Fruit fly (Drosophila melanogaster) whole organism, embryonic: ENCODE measurements around the gene CG10068.

Source experiments
- Ada2b ChIP-seq: fragments of 200-800 bp; sonication (Bioruptor generic); IDR thresholded peaks from 2 replicates; pipeline ENCODE4 v1.3.6; 2022; ENCODE audit warnings: missing biosample characterization, missing genetic modification characterization
- BtbVII ChIP-seq: fragments of 200-800 bp; sonication (Bioruptor generic); optimal IDR thresholded peaks from 3 replicates; lab custom pipeline; 2017; ENCODE audit warnings: missing biosample characterization, mild to moderate bottlenecking, missing genetic modification characterization
- CG10274 ChIP-seq: fragments of 200-800 bp; sonication (Bioruptor generic); optimal IDR thresholded peaks from 3 replicates; lab custom pipeline; 2017; ENCODE audit warnings: missing biosample characterization, mild to moderate bottlenecking, missing genetic modification characterization
- CG10979 ChIP-seq: fragments of 200-800 bp; sonication (Bioruptor generic); optimal IDR thresholded peaks from 2 replicates; lab custom pipeline; 2018; ENCODE audit warnings: missing biosample characterization, mild to moderate bottlenecking, missing genetic modification characterization, moderate library complexity
- CG11247 ChIP-seq: fragments of 200-800 bp; sonication (Bioruptor generic); IDR thresholded peaks from 2 replicates; pipeline ENCODE4 v1.3.6; 2022; ENCODE audit warnings: missing biosample characterization, missing genetic modification characterization
- CG12219 ChIP-seq: fragments of 200-800 bp; sonication (Bioruptor generic); optimal IDR thresholded peaks from 3 replicates; lab custom pipeline; 2018; ENCODE audit warnings: missing biosample characterization, mild to moderate bottlenecking, missing genetic modification characterization
- CG17568 ChIP-seq: fragments of 200-800 bp; sonication (Bioruptor generic); optimal IDR thresholded peaks from 2 replicates; lab custom pipeline; 2018; ENCODE audit warnings: missing biosample characterization, mild to moderate bottlenecking, missing genetic modification characterization, moderate library complexity
- CG18764 ChIP-seq: fragments of 200-800 bp; sonication (Bioruptor generic); optimal IDR thresholded peaks from 3 replicates; lab custom pipeline; 2016; ENCODE audit warnings: missing biosample characterization, missing genetic modification characterization
- CG2120 ChIP-seq: fragments of 200-800 bp; sonication (Bioruptor generic); optimal IDR thresholded peaks from 3 replicates; lab custom pipeline; 2016; ENCODE audit warnings: missing biosample characterization, missing genetic modification characterization
- CG2875 ChIP-seq: fragments of 200-800 bp; sonication (Bioruptor generic); optimal IDR thresholded peaks from 2 replicates; lab custom pipeline; 2017; ENCODE audit warnings: missing biosample characterization, mild to moderate bottlenecking, missing genetic modification characterization, missing genetic modification reagents
- CG3163 ChIP-seq: fragments of 200-800 bp; sonication (Bioruptor generic); optimal IDR thresholded peaks from 3 replicates; lab custom pipeline; 2016; ENCODE audit warnings: missing biosample characterization, missing genetic modification characterization
- CG4404 ChIP-seq: fragments of 200-800 bp; sonication (Bioruptor generic); IDR thresholded peaks from 2 replicates; pipeline ENCODE4 v1.3.6; 2022; ENCODE audit warnings: missing biosample characterization, missing genetic modification characterization
- CG4617 ChIP-seq: fragments of 200-800 bp; sonication (Bioruptor generic); optimal IDR thresholded peaks from 3 replicates; lab custom pipeline; 2016; ENCODE audit warnings: missing biosample characterization, missing genetic modification characterization, borderline replicate concordance
- CG4707 ChIP-seq: fragments of 200-800 bp; sonication (Bioruptor generic); optimal IDR thresholded peaks from 2 replicates; lab custom pipeline; 2018; ENCODE audit warnings: missing biosample characterization, mild to moderate bottlenecking, missing genetic modification characterization, moderate library complexity
- CG6654 ChIP-seq: fragments of 200-800 bp; sonication (Bioruptor generic); optimal IDR thresholded peaks from 2 replicates; lab custom pipeline; 2017; ENCODE audit warnings: missing biosample characterization, mild to moderate bottlenecking, missing genetic modification characterization
- CG6683 ChIP-seq: fragments of 200-800 bp; sonication (Bioruptor generic); optimal IDR thresholded peaks from 2 replicates; lab custom pipeline; 2017; ENCODE audit warnings: missing biosample characterization, mild to moderate bottlenecking, missing genetic modification characterization, missing genetic modification reagents
- CG6765 ChIP-seq: fragments of 200-800 bp; sonication (Bioruptor generic); optimal IDR thresholded peaks from 3 replicates; lab custom pipeline; 2017; ENCODE audit warnings: missing biosample characterization, mild to moderate bottlenecking, missing genetic modification characterization
- CG7556 ChIP-seq: fragments of 200-800 bp; sonication (Bioruptor generic); optimal IDR thresholded peaks from 2 replicates; lab custom pipeline; 2017; ENCODE audit warnings: missing biosample characterization, mild to moderate bottlenecking, missing genetic modification characterization
- CG8388 ChIP-seq: fragments of 200-800 bp; sonication (Bioruptor generic); optimal IDR thresholded peaks from 2 replicates; lab custom pipeline; 2019; ENCODE audit warnings: missing biosample characterization, mild to moderate bottlenecking, missing genetic modification characterization, moderate library complexity
- CG8765 ChIP-seq: fragments of 200-800 bp; sonication (Bioruptor generic); IDR thresholded peaks from 2 replicates; pipeline ENCODE4 v1.3.6; 2022; ENCODE audit warnings: missing biosample characterization, missing genetic modification characterization
- CG9437 ChIP-seq: fragments of 200-800 bp; sonication (Bioruptor generic); optimal IDR thresholded peaks from 2 replicates; lab custom pipeline; 2018; ENCODE audit warnings: missing biosample characterization, mild to moderate bottlenecking, missing genetic modification characterization
- Drgx ChIP-seq: fragments of 200-800 bp; sonication (Bioruptor generic); IDR thresholded peaks from 2 replicates; pipeline ENCODE4 v1.3.6; 2022; ENCODE audit warnings: missing biosample characterization, missing genetic modification characterization
- H15 ChIP-seq: fragments of 200-800 bp; sonication (Bioruptor generic); IDR thresholded peaks from 3 replicates; pipeline ENCODE4 v1.3.6; 2022; ENCODE audit warnings: missing biosample characterization, missing genetic modification characterization
- Hmr ChIP-seq: fragments of 200-800 bp; sonication (Bioruptor generic); optimal IDR thresholded peaks from 3 replicates; lab custom pipeline; 2017; ENCODE audit warnings: mild to moderate bottlenecking, missing biosample characterization, missing genetic modification reagents, missing genetic modification characterization
- Hr51 ChIP-seq, 2 experiments: fragments of 200-800 bp; sonication (Bioruptor generic); optimal IDR thresholded peaks; 2 replicates in 1 of 2; 3 replicates in 1 of 2; lab custom pipeline; 2016 to 2018; ENCODE audit warnings: missing biosample characterization in 2 of 2, missing genetic modification characterization in 2 of 2, mild to moderate bottlenecking in 1 of 2, moderate library complexity in 1 of 2
- Jarid2 ChIP-seq: fragments of 200-800 bp; sonication (Bioruptor generic); optimal IDR thresholded peaks from 3 replicates; lab custom pipeline; 2017; ENCODE audit warnings: mild to moderate bottlenecking, missing biosample characterization, missing genetic modification reagents, missing genetic modification characterization
- Kr ChIP-seq: fragments of 200-800 bp; sonication (Bioruptor generic); optimal IDR thresholded peaks from 2 replicates; lab custom pipeline; 2017; ENCODE audit warnings: missing biosample characterization, mild to moderate bottlenecking, missing genetic modification characterization
- Lpt ChIP-seq: fragments of >200 bp; optimal IDR thresholded peaks from 2 replicates; lab custom pipeline; 2018; ENCODE audit warnings: missing biosample characterization, missing genetic modification characterization
- MESR4 ChIP-seq: fragments of 200-800 bp; sonication (Bioruptor generic); optimal IDR thresholded peaks from 2 replicates; lab custom pipeline; 2018; ENCODE audit warnings: missing biosample characterization, mild to moderate bottlenecking, missing genetic modification characterization, moderate library complexity
- MTF-1 ChIP-seq: fragments of 200-800 bp; sonication (Bioruptor generic); optimal IDR thresholded peaks from 2 replicates; lab custom pipeline; 2018; ENCODE audit warnings: missing biosample characterization, mild to moderate bottlenecking, missing genetic modification characterization, borderline replicate concordance
- Mrtf ChIP-seq: fragments of 200-800 bp; sonication (Bioruptor generic); IDR thresholded peaks from 3 replicates; pipeline ENCODE4 v1.3.6; 2022; ENCODE audit warnings: missing biosample characterization, missing genetic modification characterization
- Side ChIP-seq: fragments of 200-800 bp; sonication (Bioruptor generic); optimal IDR thresholded peaks from 2 replicates; lab custom pipeline; 2016; ENCODE audit warnings: missing biosample characterization, missing genetic modification characterization
- al ChIP-seq: fragments of 200-800 bp; sonication (Bioruptor generic); IDR thresholded peaks from 2 replicates; pipeline ENCODE4 v1.3.6; 2022; ENCODE audit warnings: missing biosample characterization, missing genetic modification characterization
- ase ChIP-seq: fragments of 200-800 bp; sonication (Bioruptor generic); IDR thresholded peaks from 3 replicates; pipeline ENCODE4 v1.3.6; 2022; ENCODE audit warnings: missing biosample characterization, missing genetic modification characterization
- bbx ChIP-seq: fragments of 200-800 bp; sonication (Bioruptor generic); IDR thresholded peaks from 2 replicates; pipeline ENCODE4 v1.3.6; 2022; ENCODE audit warnings: missing biosample characterization, missing genetic modification characterization; ENCODE audit not compliant: partially characterized antibody
- bowl ChIP-seq: fragments of 200-800 bp; sonication (Bioruptor generic); IDR thresholded peaks from 2 replicates; pipeline ENCODE4 v1.3.6; 2022; ENCODE audit warnings: missing biosample characterization, missing genetic modification characterization
- cato ChIP-seq: fragments of 200-800 bp; sonication (Bioruptor generic); optimal IDR thresholded peaks from 2 replicates; lab custom pipeline; 2016; ENCODE audit warnings: missing biosample characterization, missing genetic modification characterization, borderline replicate concordance
- dmrt11E ChIP-seq: fragments of 200-800 bp; sonication (Bioruptor generic); optimal IDR thresholded peaks from 3 replicates; lab custom pipeline; 2018; ENCODE audit warnings: missing biosample characterization, mild to moderate bottlenecking, missing genetic modification characterization, moderate library complexity
- gt ChIP-seq: fragments of 200-800 bp; sonication (Bioruptor generic); IDR thresholded peaks from 2 replicates; pipeline ENCODE4 v1.3.6; 2022; ENCODE audit warnings: missing biosample characterization, missing genetic modification characterization
- knrl ChIP-seq: fragments of 200-800 bp; sonication (Bioruptor generic); IDR thresholded peaks from 3 replicates; pipeline ENCODE4 v1.3.6; 2022; ENCODE audit warnings: missing biosample characterization, missing genetic modification characterization; ENCODE audit not compliant: partially characterized antibody
- lilli ChIP-seq: fragments of 200-800 bp; sonication (Bioruptor generic); optimal IDR thresholded peaks from 3 replicates; lab custom pipeline; 2016; ENCODE audit warnings: missing biosample characterization, missing genetic modification characterization
- pros ChIP-seq: fragments of 200-800 bp; sonication (Bioruptor generic); optimal IDR thresholded peaks from 3 replicates; lab custom pipeline; 2019; ENCODE audit warnings: missing biosample characterization, mild to moderate bottlenecking, missing genetic modification characterization, moderate library complexity
- seq ChIP-seq: fragments of 200-800 bp; sonication (Bioruptor generic); IDR thresholded peaks from 2 replicates; pipeline ENCODE4 v1.3.6; 2022; ENCODE audit warnings: missing biosample characterization, missing genetic modification characterization
- slou ChIP-seq: fragments of 200-800 bp; sonication (Bioruptor generic); optimal IDR thresholded peaks from 3 replicates; lab custom pipeline; 2016; ENCODE audit warnings: missing biosample characterization, missing genetic modification characterization
- slp2 ChIP-seq: fragments of 200-800 bp; sonication (Bioruptor generic); optimal IDR thresholded peaks from 2 replicates; lab custom pipeline; 2016; ENCODE audit warnings: missing biosample characterization, missing genetic modification characterization
- unpg ChIP-seq: fragments of 200-800 bp; sonication (Bioruptor generic); optimal IDR thresholded peaks from 3 replicates; lab custom pipeline; 2018; ENCODE audit warnings: missing biosample characterization, mild to moderate bottlenecking, missing genetic modification characterization, moderate library complexity
- usp ChIP-seq: fragments of >200 bp; optimal IDR thresholded peaks from 2 replicates; lab custom pipeline; 2017; ENCODE audit warnings: missing biosample characterization, missing genetic modification characterization
- wek ChIP-seq: fragments of 200-800 bp; sonication (Bioruptor generic); optimal IDR thresholded peaks from 3 replicates; lab custom pipeline; 2018; ENCODE audit warnings: missing biosample characterization, mild to moderate bottlenecking, missing genetic modification characterization, moderate library complexity

The CG10068 gene

DNA sequence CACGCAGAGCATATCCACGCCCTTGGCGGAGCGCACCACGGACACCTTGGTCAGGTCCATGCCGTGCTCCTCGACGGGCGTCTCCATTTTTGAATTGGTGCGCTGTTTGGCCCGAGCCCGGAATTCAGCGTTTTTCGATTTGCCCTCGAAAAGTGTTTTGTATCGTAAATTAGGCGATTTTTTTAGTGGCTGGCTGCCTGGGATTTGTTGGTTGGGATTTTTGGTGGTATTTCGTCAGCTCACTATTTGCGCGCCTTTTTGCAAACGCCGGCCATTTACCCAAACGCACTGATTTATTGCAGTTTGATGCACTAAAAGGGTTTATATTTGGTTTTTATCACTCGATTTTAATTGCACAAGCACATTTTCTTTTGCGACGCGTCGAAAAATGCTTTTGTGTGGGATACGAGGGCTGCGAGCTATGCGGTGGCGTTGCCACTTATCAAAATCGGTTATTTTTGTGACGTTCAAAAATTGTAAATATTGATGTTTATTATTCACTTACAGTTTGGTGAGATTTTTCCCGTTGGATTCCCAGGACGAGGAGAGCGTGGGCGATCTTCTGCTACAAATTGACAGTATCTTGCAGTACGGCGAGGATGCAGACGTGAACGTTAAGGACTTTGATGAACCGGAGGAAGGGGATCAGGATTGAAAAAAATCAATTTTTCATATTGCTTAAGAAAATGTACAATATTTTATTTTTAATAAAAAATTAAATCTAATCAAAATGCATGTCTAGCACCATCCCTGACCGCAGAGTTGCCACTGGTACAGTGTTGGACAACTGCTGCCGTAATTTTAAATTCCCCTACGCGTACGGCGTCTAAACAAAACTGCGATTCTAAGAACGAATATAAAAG, 22.9 kb upstream of the CG10068 start, which contains the start of the genes gfzf and Sas-4 (continued):
- TF ChIP-seq bowl (GFP tag; lab: Robert Waterston, UW) (no peak), CG6683 (no peak), Kr (no peak), bbx (no peak), gt (GFP tag; lab: Robert Waterston, UW) (0 out of 2 replicates have a peak, but pooled peaks have one; percentile 29), ase (no peak), slou (peak; percentile 39), knrl (GFP tag; lab: Robert Waterston, UW) (no peak), Side (GFP tag; lab: Kevin White, UChicago) (peak; percentile 39), Hmr (GFP tag; lab: Kevin White, UChicago) (no peak), slp2 (GFP tag; lab: Kevin White, UChicago) (no peak), Hr51 (GFP tag; optimal IDR thresholded peaks at IDR 0.05; lab: Kevin White, UChicago) (peak in 1 of 2 experiments; percentile 16), CG4617 (peak; percentile 81), CG6765 (no peak), dmrt11E (tag; lab: Kevin White, UChicago) (peak; percentile 66), lilli (GFP tag; lab: Kevin White, UChicago) (peak; percentile 78), BtbVII (GFP tag; lab: Kevin White, UChicago) (no peak), CG11247 (GFP tag; lab: Robert Waterston, UW) (peak; percentile 36; the same call in 1 of the 2 replicates), CG12219 (no peak), MTF-1 (no peak), CG10979 (tag; lab: Kevin White, UChicago) (peak; percentile 35), Drgx (GFP tag; lab: Robert Waterston, UW) (peak; percentile 53; the same call in 1 of the 2 replicates), CG6654 (peak; percentile 47), unpg (peak; percentile 25), al (GFP tag; lab: Robert Waterston, UW) (peak; percentile 52; the same call in 1 of the 2 replicates), CG2875 (GFP tag; lab: Kevin White, UChicago) (peak; percentile 40), CG8388 (GFP tag; lab: Kevin White, UChicago) (peak; percentile 23), CG7556 (GFP tag; lab: Kevin White, UChicago) (peak; percentile 44), CG17568 (no peak), Jarid2 (GFP tag; lab: Kevin White, UChicago) (no peak), wek (GFP tag; lab: Kevin White, UChicago) (no peak), CG4707 (GFP tag; lab: Kevin White, UChicago) (no peak), CG18764 (GFP tag; lab: Kevin White, UChicago) (peak; percentile 43), Lpt (GFP tag; lab: Kevin White, UChicago) (no peak), usp (GFP tag; lab: Kevin White, UChicago) (no peak), seq (peak; percentile 58), Mrtf (GFP tag; lab: Robert Waterston, UW) (0 out of 3 replicates have a peak, but pooled peaks have one; percentile 37), H15 (GFP tag; lab: Robert Waterston, UW) (peak; percentile 46; the same call in 2 of the 3 replicates), CG3163 (no peak), CG8765 (GFP tag; lab: Robert Waterston, UW) (peak; percentile 35; the same call in 1 of the 2 replicates), cato (GFP tag; lab: Kevin White, UChicago) (peak; percentile 56), CG2120 (GFP tag; lab: Kevin White, UChicago) (peak; percentile 73), CG9437 (peak; percentile 60), MESR4 (peak; percentile 34), pros (GFP tag; lab: Kevin White, UChicago) (no peak), Ada2b (GFP tag; lab: Robert Waterston, UW) (peak; percentile 38; the same call in 1 of the 2 replicates), CG4404 (GFP tag; lab: Robert Waterston, UW) (peak; percentile 62; the same call in 1 of the 2 replicates), CG10274 (GFP tag; lab: Kevin White, UChicago) (peak; percentile 37)
